Worm (Caenorhabditis elegans): ENCODE data around the gene tsg-101.

Gene tsg-101

ce11 chrIV:3551777-3552462 is 37.6 kb upstream of the tsg-101 start:
- TF ChIP-seq lin-35 (GFP tag; optimal IDR thresholded peaks at IDR 0.05), result no peak
- no peak for TF ChIP-seq ztf-28 (GFP tag; IDR thresholded peaks at IDR 0.05)
- peak; percentile 0 for TF ChIP-seq hlh-12 (tag; optimal IDR thresholded peaks at IDR 0.05)
- TF ChIP-seq ztf-6 (GFP tag; IDR thresholded peaks at IDR 0.05), result no peak
- peak; percentile 36 to 72 for TF ChIP-seq rec-8 (tag; optimal IDR thresholded peaks at IDR 0.05)
- no peak for TF ChIP-seq egl-44 (GFP tag; IDR thresholded peaks at IDR 0.05)
- no peak for TF ChIP-seq F37B4.10 (GFP tag; IDR thresholded peaks at IDR 0.05)
- TF ChIP-seq lin-26 (GFP tag; IDR thresholded peaks at IDR 0.05), result peak; percentile 93
- peak; percentile 59; the same call in 1 of the 2 replicates for TF ChIP-seq ztf-25 (GFP tag; IDR thresholded peaks at IDR 0.05)
- TF ChIP-seq zfh-2 (GFP tag; conservative IDR thresholded peaks at IDR 0.05), result peak; percentile 69
- TF ChIP-seq unc-62 (GFP tag; optimal IDR thresholded peaks at IDR 0.05), result no peak
- TF ChIP-seq lag-1 (GFP tag; IDR thresholded peaks at IDR 0.05), result no peak
- TF ChIP-seq ztf-22 (GFP tag; optimal IDR thresholded peaks at IDR 0.05), result no peak
- no peak for TF ChIP-seq F49E8.2 (tag; optimal IDR thresholded peaks at IDR 0.05; ENCODE audit: insufficient read depth)
- TF ChIP-seq nfya-2 (GFP tag; IDR thresholded peaks at IDR 0.05), result no peak
- no peak for TF ChIP-seq tbx-9 (tag; optimal IDR thresholded peaks at IDR 0.05; ENCODE audit: borderline replicate concordance)
- no peak for TF ChIP-seq ets-4 (GFP tag; optimal IDR thresholded peaks at IDR 0.05)
- TF ChIP-seq C17E4.6 (GFP tag; IDR thresholded peaks at IDR 0.05), result no peak
- peak; percentile 41 for TF ChIP-seq ceh-27 (GFP tag; optimal IDR thresholded peaks at IDR 0.05)
- TF ChIP-seq mxl-1 (tag; optimal IDR thresholded peaks at IDR 0.05), result peak; percentile 76
- TF ChIP-seq snpc-3.4 (tag; optimal IDR thresholded peaks at IDR 0.05), result peak; percentile 65
- no peak for TF ChIP-seq unc-130 (GFP tag; optimal IDR thresholded peaks at IDR 0.05)
- TF ChIP-seq lsl-1 (GFP tag; optimal IDR thresholded peaks at IDR 0.05), result peak; percentile 31
- TF ChIP-seq snpc-4 (GFP tag; optimal IDR thresholded peaks at IDR 0.05), result peak; percentile 78
- TF ChIP-seq snpc-4 (tag; optimal IDR thresholded peaks at IDR 0.05), result peak in 3 of 4 experiments; percentile 61 to 94 (median 87)
- no peak for TF ChIP-seq F57C9.4 (tag; optimal IDR thresholded peaks at IDR 0.05)
- no peak for TF ChIP-seq akir-1 (GFP tag; optimal IDR thresholded peaks at IDR 0.05)
- TF ChIP-seq athp-1 (tag; optimal IDR thresholded peaks at IDR 0.05), result peak; percentile 73
- no peak for TF ChIP-seq F22D6.2 (tag; optimal IDR thresholded peaks at IDR 0.05)
- peak; percentile 28 for TF ChIP-seq snpc-1.1 (tag; optimal IDR thresholded peaks at IDR 0.05; ENCODE audit: insufficient read depth)
- TF ChIP-seq madf-10 (tag; optimal IDR thresholded peaks at IDR 0.05), result peak; percentile 52
- peak in 1 of 2 experiments; percentile 25 for TF ChIP-seq let-607 (tag; optimal IDR thresholded peaks at IDR 0.05)
- TF ChIP-seq nfya-1 (tag; optimal IDR thresholded peaks at IDR 0.05; ENCODE audit: borderline replicate concordance, insufficient read depth), result no peak
- peak; percentile 65 for TF ChIP-seq hrde-1 (tag; optimal IDR thresholded peaks at IDR 0.05; ENCODE audit: borderline replicate concordance)
- TF ChIP-seq efl-1 (GFP tag; optimal IDR thresholded peaks at IDR 0.05), result no peak
- TF ChIP-seq dox-1 (GFP tag; IDR thresholded peaks at IDR 0.05), result peak; percentile 78
- TF ChIP-seq lir-1 (GFP tag; conservative IDR thresholded peaks at IDR 0.05), result no peak
- peak; percentile 22; the same call in 1 of the 2 replicates for TF ChIP-seq ceh-100 (GFP tag; IDR thresholded peaks at IDR 0.05)
- no peak for TF ChIP-seq B0336.3 (GFP tag; IDR thresholded peaks at IDR 0.05)
- no peak for TF ChIP-seq F55B11.4 (tag; optimal IDR thresholded peaks at IDR 0.05; ENCODE audit: borderline replicate concordance, insufficient read depth)
- peak; percentile 6 for TF ChIP-seq fkh-3 (tag; optimal IDR thresholded peaks at IDR 0.05)
- TF ChIP-seq F52B5.7 (tag; optimal IDR thresholded peaks at IDR 0.05), result peak; percentile 52
- TF ChIP-seq ZK185.1 (tag; optimal IDR thresholded peaks at IDR 0.05; ENCODE audit: poor library complexity, severe bottlenecking), result peak; percentile 91
- peak; percentile 89 for TF ChIP-seq B0261.1 (tag; optimal IDR thresholded peaks at IDR 0.05)
- peak; percentile 82 for TF ChIP-seq nfyb-1 (GFP tag; IDR thresholded peaks at IDR 0.05)
- peak; percentile 71 for TF ChIP-seq T07F8.4 (tag; optimal IDR thresholded peaks at IDR 0.05)
